Fruit fly (Drosophila melanogaster): Measurements from ENCODE around the gene CG8478.
A peak's percentile ranks its signal among the peaks of the same experiment; 100 is the strongest.

The CG8478 gene

dm6 chr3R:9747272-9747874 is 16.1 kb upstream of the CG8478 start, which contains the start of gene CG12948 (continued):
- no peak for TF ChIP-seq CG10654 (GFP tag; optimal IDR thresholded peaks at IDR 0.05)
- peak; percentile 32 for TF ChIP-seq BtbVII (GFP tag; optimal IDR thresholded peaks at IDR 0.05)
- TF ChIP-seq CG14014 (GFP tag; IDR thresholded peaks at IDR 0.05) = peak; percentile 53
- peak; percentile 41 for TF ChIP-seq her (GFP tag; optimal IDR thresholded peaks at IDR 0.05)
- TF ChIP-seq H2.0 (GFP tag; IDR thresholded peaks at IDR 0.05) = no peak
- no peak for TF ChIP-seq CG7928 (GFP tag; optimal IDR thresholded peaks at IDR 0.05)
- peak; percentile 25 for TF ChIP-seq CG5245 (GFP tag; optimal IDR thresholded peaks at IDR 0.05)
- peak; percentile 46 to 52 for TF ChIP-seq dpn (GFP tag; optimal IDR thresholded peaks at IDR 0.05)
- no peak for TF ChIP-seq CG4707 (GFP tag; optimal IDR thresholded peaks at IDR 0.05)
- no peak for TF ChIP-seq Mad (GFP tag; optimal IDR thresholded peaks at IDR 0.05)
- TF ChIP-seq CG13894 (tag; optimal IDR thresholded peaks at IDR 0.05) = no peak
- TF ChIP-seq Camta (GFP tag; optimal IDR thresholded peaks at IDR 0.05) = peak; percentile 48
- peak; percentile 16 for TF ChIP-seq Bteb2 (GFP tag; optimal IDR thresholded peaks at IDR 0.05)
- peak; percentile 76; the same call in 1 of the 3 replicates for TF ChIP-seq zen2 (GFP tag; IDR thresholded peaks at IDR 0.05; ENCODE audit: partially characterized antibody)
- no peak for TF ChIP-seq Ada2b (GFP tag; IDR thresholded peaks at IDR 0.05)
- TF ChIP-seq bcd (GFP tag; optimal IDR thresholded peaks at IDR 0.05) = no peak
- no peak for TF ChIP-seq pb (GFP tag; optimal IDR thresholded peaks at IDR 0.05)
- no peak for TF ChIP-seq wek (GFP tag; optimal IDR thresholded peaks at IDR 0.05)
- TF ChIP-seq CG6689 (GFP tag; IDR thresholded peaks at IDR 0.05) = no peak
- TF ChIP-seq Sox100B (GFP tag; optimal IDR thresholded peaks at IDR 0.05) = no peak
- 0 out of 2 replicates have a peak, but pooled peaks have one; percentile 19 for TF ChIP-seq CG42726 (GFP tag; IDR thresholded peaks at IDR 0.05; ENCODE audit: partially characterized antibody)
- TF ChIP-seq Gsc (GFP tag; IDR thresholded peaks at IDR 0.05) = no peak
- TF ChIP-seq Lim3 (GFP tag; IDR thresholded peaks at IDR 0.05) = no peak
- TF ChIP-seq row (GFP tag; IDR thresholded peaks at IDR 0.05) = peak; percentile 95
- peak; percentile 96 for TF ChIP-seq CG13287 (GFP tag; IDR thresholded peaks at IDR 0.05; ENCODE audit: partially characterized antibody)
- TF ChIP-seq YL-1 (GFP tag; optimal IDR thresholded peaks at IDR 0.05) = peak; percentile 45
- TF ChIP-seq zfh1 (GFP tag; IDR thresholded peaks at IDR 0.05) = no peak; the same call in 2 of the 3 replicates
- TF ChIP-seq CG2712 (tag; optimal IDR thresholded peaks at IDR 0.05) = no peak
- TF ChIP-seq kah (GFP tag; optimal IDR thresholded peaks at IDR 0.05) = no peak
- no peak for TF ChIP-seq CG7987 (GFP tag; optimal IDR thresholded peaks at IDR 0.05)
- no peak for TF ChIP-seq CG14667 (GFP tag; IDR thresholded peaks at IDR 0.05)
- TF ChIP-seq Six4 (GFP tag; optimal IDR thresholded peaks at IDR 0.05) = no peak
- TF ChIP-seq exex (tag; optimal IDR thresholded peaks at IDR 0.05) = no peak
- TF ChIP-seq CG11247 (GFP tag; IDR thresholded peaks at IDR 0.05) = peak; percentile 18; the same call in 1 of the 2 replicates
- no peak for TF ChIP-seq CG8089 (GFP tag; optimal IDR thresholded peaks at IDR 0.05)
- TF ChIP-seq CG15073 (GFP tag; optimal IDR thresholded peaks at IDR 0.05) = no peak
- no peak for TF ChIP-seq CG12236 (GFP tag; optimal IDR thresholded peaks at IDR 0.05)
- TF ChIP-seq Oli (tag; optimal IDR thresholded peaks at IDR 0.05) = no peak
- TF ChIP-seq Doc3 (GFP tag; IDR thresholded peaks at IDR 0.05; ENCODE audit: partially characterized antibody) = peak; percentile 98
- TF ChIP-seq NC2β (GFP tag; optimal IDR thresholded peaks at IDR 0.05) = no peak
- TF ChIP-seq Chrac-16 (GFP tag; optimal IDR thresholded peaks at IDR 0.05) = peak; percentile 36
- no peak for TF ChIP-seq CG12942 (GFP tag; optimal IDR thresholded peaks at IDR 0.05)
- no peak for TF ChIP-seq CG15269 (tag; optimal IDR thresholded peaks at IDR 0.05)
- TF ChIP-seq mam (GFP tag; optimal IDR thresholded peaks at IDR 0.05) = peak; percentile 60
- TF ChIP-seq Rfx (GFP tag; IDR thresholded peaks at IDR 0.05) = peak; percentile 63
- TF ChIP-seq en (GFP tag; optimal IDR thresholded peaks at IDR 0.05) = no peak
- TF ChIP-seq CG18262 (tag; optimal IDR thresholded peaks at IDR 0.05) = peak; percentile 52
- TF ChIP-seq Bdp1 (GFP tag; optimal IDR thresholded peaks at IDR 0.05) = peak; percentile 23
- no peak for TF ChIP-seq ewg (GFP tag; optimal IDR thresholded peaks at IDR 0.05)
- TF ChIP-seq Scr (GFP tag; IDR thresholded peaks at IDR 0.05; ENCODE audit: partially characterized antibody) = peak; percentile 96
- TF ChIP-seq tap (tag; optimal IDR thresholded peaks at IDR 0.05) = no peak

Measured in whole organism, embryonic.